Fruit fly (Drosophila melanogaster) whole organism, embryonic: ENCODE results near the gene pit.

Source experiments
- CG10366 ChIP-seq: fragments of 200-800 bp; sonication (Bioruptor generic); IDR thresholded peaks from 2 replicates; pipeline ENCODE4 v1.3.6; 2022; ENCODE audit warnings: missing biosample characterization, missing genetic modification characterization
- CG10431 ChIP-seq: fragments of 200-800 bp; sonication (Bioruptor generic); optimal IDR thresholded peaks from 3 replicates; lab custom pipeline; 2018; ENCODE audit warnings: missing biosample characterization, mild to moderate bottlenecking, missing genetic modification characterization
- CG11247 ChIP-seq: fragments of 200-800 bp; sonication (Bioruptor generic); IDR thresholded peaks from 2 replicates; pipeline ENCODE4 v1.3.6; 2022; ENCODE audit warnings: missing biosample characterization, missing genetic modification characterization
- CG13123 ChIP-seq: fragments of 200-800 bp; sonication (Bioruptor generic); optimal IDR thresholded peaks from 2 replicates; lab custom pipeline; 2016; ENCODE audit warnings: missing biosample characterization, missing genetic modification characterization
- CG13296 ChIP-seq: fragments of 200-800 bp; sonication (Bioruptor generic); optimal IDR thresholded peaks from 3 replicates; lab custom pipeline; 2018; ENCODE audit warnings: missing biosample characterization, mild to moderate bottlenecking, missing genetic modification characterization
- CG14050 ChIP-seq: fragments of 200-800 bp; sonication (Bioruptor generic); IDR thresholded peaks from 3 replicates; pipeline ENCODE4 v1.3.6; 2022; ENCODE audit warnings: missing biosample characterization, missing genetic modification characterization
- CG15073 ChIP-seq: fragments of 200-800 bp; sonication (Bioruptor generic); optimal IDR thresholded peaks from 2 replicates; lab custom pipeline; 2016; ENCODE audit warnings: missing biosample characterization, missing genetic modification characterization
- CG15514 ChIP-seq: fragments of 200-800 bp; sonication (Bioruptor generic); optimal IDR thresholded peaks from 3 replicates; lab custom pipeline; 2017; ENCODE audit warnings: missing biosample characterization, missing genetic modification characterization, mild to moderate bottlenecking, moderate library complexity, missing genetic modification reagents
- CG17361 ChIP-seq: fragments of 200-800 bp; sonication (Bioruptor generic); IDR thresholded peaks from 3 replicates; pipeline ENCODE4 v1.3.6; 2022; ENCODE audit warnings: missing biosample characterization, missing genetic modification characterization
- CG18476 ChIP-seq: fragments of 200-800 bp; sonication (Bioruptor generic); optimal IDR thresholded peaks from 2 replicates; lab custom pipeline; 2016; ENCODE audit warnings: missing biosample characterization, mild to moderate bottlenecking, missing genetic modification characterization
- CG18599 ChIP-seq: fragments of 200-800 bp; sonication (Bioruptor generic); optimal IDR thresholded peaks from 3 replicates; lab custom pipeline; 2017; ENCODE audit warnings: missing biosample characterization, missing genetic modification characterization, mild to moderate bottlenecking, moderate library complexity, missing genetic modification reagents
- CG2129 ChIP-seq: fragments of 200-800 bp; sonication (Bioruptor generic); IDR thresholded peaks from 2 replicates; pipeline ENCODE4 v1.3.6; 2022; ENCODE audit warnings: missing biosample characterization, missing genetic modification characterization; ENCODE audit not compliant: partially characterized antibody
- CG2199 ChIP-seq: fragments of 200-800 bp; sonication (Bioruptor generic); IDR thresholded peaks from 3 replicates; pipeline ENCODE4 v1.3.6; 2022; ENCODE audit warnings: missing biosample characterization, missing genetic modification characterization
- CG2678 ChIP-seq: fragments of 200-800 bp; sonication (Bioruptor generic); optimal IDR thresholded peaks from 3 replicates; lab custom pipeline; 2019; ENCODE audit warnings: missing biosample characterization, mild to moderate bottlenecking, missing genetic modification characterization, moderate library complexity
- CG2875 ChIP-seq: fragments of 200-800 bp; sonication (Bioruptor generic); optimal IDR thresholded peaks from 2 replicates; lab custom pipeline; 2017; ENCODE audit warnings: missing biosample characterization, mild to moderate bottlenecking, missing genetic modification characterization, missing genetic modification reagents
- CG2889 ChIP-seq: fragments of 200-800 bp; sonication (Bioruptor generic); IDR thresholded peaks from 3 replicates; pipeline ENCODE4 v1.3.6; 2022; ENCODE audit warnings: missing biosample characterization, missing genetic modification characterization
- CG3281 ChIP-seq: fragments of 200-800 bp; sonication (Bioruptor generic); optimal IDR thresholded peaks from 3 replicates; lab custom pipeline; 2017; ENCODE audit warnings: missing biosample characterization, mild to moderate bottlenecking, missing genetic modification characterization
- CG4328 ChIP-seq: fragments of 200-800 bp; sonication (Bioruptor generic); optimal IDR thresholded peaks from 3 replicates; lab custom pipeline; 2017; ENCODE audit warnings: missing biosample characterization, missing genetic modification reagents, missing genetic modification characterization
- CG6654 ChIP-seq: fragments of 200-800 bp; sonication (Bioruptor generic); optimal IDR thresholded peaks from 2 replicates; lab custom pipeline; 2017; ENCODE audit warnings: missing biosample characterization, mild to moderate bottlenecking, missing genetic modification characterization
- CG6854 ChIP-seq: fragments of 200-800 bp; sonication (Bioruptor generic); optimal IDR thresholded peaks from 3 replicates; lab custom pipeline; 2017; ENCODE audit warnings: missing biosample characterization, mild to moderate bottlenecking, missing genetic modification characterization
- CG7271 ChIP-seq: fragments of 200-800 bp; sonication (Bioruptor generic); optimal IDR thresholded peaks from 2 replicates; lab custom pipeline; 2018; ENCODE audit warnings: missing biosample characterization, mild to moderate bottlenecking, missing genetic modification characterization, moderate library complexity
- CG8944 ChIP-seq: fragments of 200-800 bp; sonication (Bioruptor generic); optimal IDR thresholded peaks from 3 replicates; lab custom pipeline; 2016; ENCODE audit warnings: missing biosample characterization, missing genetic modification characterization
- CG9817 ChIP-seq: fragments of 200-800 bp; sonication (Bioruptor generic); optimal IDR thresholded peaks from 2 replicates; lab custom pipeline; 2018; ENCODE audit warnings: missing biosample characterization, mild to moderate bottlenecking, missing genetic modification characterization, moderate library complexity
- CG9932 ChIP-seq: fragments of 200-800 bp; sonication (Bioruptor generic); IDR thresholded peaks from 2 replicates; pipeline ENCODE4 v1.3.6; 2022; ENCODE audit warnings: missing biosample characterization, missing genetic modification characterization
- D19B ChIP-seq: fragments of 200-800 bp; sonication (Bioruptor generic); optimal IDR thresholded peaks from 2 replicates; lab custom pipeline; 2017; ENCODE audit warnings: missing biosample characterization, mild to moderate bottlenecking, missing genetic modification characterization
- Doc2 ChIP-seq: fragments of 200-800 bp; sonication (Bioruptor generic); IDR thresholded peaks from 2 replicates; pipeline ENCODE4 v1.3.6; 2022; ENCODE audit warnings: missing biosample characterization, missing genetic modification characterization
- Fer2 ChIP-seq: fragments of 200-800 bp; sonication (Bioruptor generic); optimal IDR thresholded peaks from 2 replicates; lab custom pipeline; 2018; ENCODE audit warnings: missing biosample characterization, mild to moderate bottlenecking, missing genetic modification characterization, moderate library complexity
- Mad ChIP-seq: fragments of 200-800 bp; sonication (Bioruptor generic); optimal IDR thresholded peaks from 2 replicates; lab custom pipeline; 2016; ENCODE audit warnings: missing biosample characterization, missing genetic modification characterization
- NFAT ChIP-seq: fragments of 200-800 bp; sonication (Bioruptor generic); IDR thresholded peaks from 2 replicates; pipeline ENCODE4 v1.3.6; 2022; ENCODE audit warnings: missing biosample characterization, missing genetic modification characterization
- Sin3A ChIP-seq: fragments of >200 bp; optimal IDR thresholded peaks from 2 replicates; lab custom pipeline; 2018
- Sox100B ChIP-seq: fragments of 200-800 bp; sonication (Bioruptor generic); optimal IDR thresholded peaks from 3 replicates; lab custom pipeline; 2018; ENCODE audit warnings: missing biosample characterization, mild to moderate bottlenecking, missing genetic modification characterization
- Sry-δ ChIP-seq: fragments of 200-800 bp; sonication (Bioruptor generic); optimal IDR thresholded peaks from 2 replicates; lab custom pipeline; 2016; ENCODE audit warnings: missing biosample characterization, missing genetic modification characterization
- amos ChIP-seq: fragments of 200-800 bp; sonication (Bioruptor generic); IDR thresholded peaks from 2 replicates; pipeline ENCODE4 v1.3.6; 2022; ENCODE audit warnings: missing biosample characterization, missing genetic modification characterization; ENCODE audit not compliant: partially characterized antibody
- cad ChIP-seq: fragments of >200 bp; optimal IDR thresholded peaks from 2 replicates; lab custom pipeline; 2017; ENCODE audit warnings: missing biosample characterization, missing genetic modification characterization
- chm ChIP-seq: fragments of 200-800 bp; sonication (Bioruptor generic); IDR thresholded peaks from 2 replicates; pipeline ENCODE4 v1.3.6; 2022; ENCODE audit warnings: missing biosample characterization, missing genetic modification characterization
- corto ChIP-seq: fragments of 200-800 bp; sonication (Bioruptor generic); optimal IDR thresholded peaks from 2 replicates; lab custom pipeline; 2016; ENCODE audit warnings: missing biosample characterization, mild to moderate bottlenecking, missing genetic modification characterization, moderate library complexity
- danr ChIP-seq: fragments of 200-800 bp; sonication (Bioruptor generic); IDR thresholded peaks from 2 replicates; pipeline ENCODE4 v1.3.6; 2022; ENCODE audit warnings: missing biosample characterization, missing genetic modification characterization
- fd102C ChIP-seq: fragments of 200-800 bp; sonication (Bioruptor generic); optimal IDR thresholded peaks from 2 replicates; lab custom pipeline; 2018; ENCODE audit warnings: missing biosample characterization, mild to moderate bottlenecking, missing genetic modification characterization, moderate library complexity
- gem ChIP-seq: fragments of 200-800 bp; sonication (Bioruptor generic); optimal IDR thresholded peaks from 2 replicates; lab custom pipeline; 2019; ENCODE audit warnings: missing biosample characterization, mild to moderate bottlenecking, missing genetic modification characterization, moderate library complexity
- gsb-n ChIP-seq: fragments of 200-800 bp; sonication (Bioruptor generic); optimal IDR thresholded peaks from 3 replicates; lab custom pipeline; 2018; ENCODE audit warnings: missing biosample characterization, mild to moderate bottlenecking, missing genetic modification characterization
- pan ChIP-seq, 4 experiments: fragments of >200 bp in 3 of 4; fragments of 200-800 bp in 1 of 4; sonication (Bioruptor generic) in 1 of 4; optimal IDR thresholded peaks in 3 of 4; IDR thresholded peaks in 1 of 4; 2 replicates each; pipeline versions ENCODE4 v1.3.6 to Lab custom; 2017 to 2022; ENCODE audit warnings: missing biosample characterization in 2 of 4, missing genetic modification characterization in 2 of 4, mixed read lengths in 1 of 4
- pros ChIP-seq: fragments of 200-800 bp; sonication (Bioruptor generic); optimal IDR thresholded peaks from 3 replicates; lab custom pipeline; 2019; ENCODE audit warnings: missing biosample characterization, mild to moderate bottlenecking, missing genetic modification characterization, moderate library complexity
- so ChIP-seq: fragments of 200-800 bp; sonication (Bioruptor generic); IDR thresholded peaks from 3 replicates; pipeline ENCODE4 v1.3.6; 2022; ENCODE audit warnings: missing biosample characterization, missing genetic modification characterization
- sob ChIP-seq: fragments of 200-800 bp; sonication (Bioruptor generic); IDR thresholded peaks from 2 replicates; pipeline ENCODE4 v1.3.6; 2022; ENCODE audit warnings: missing biosample characterization, missing genetic modification characterization
- stc ChIP-seq: fragments of 200-800 bp; sonication (Bioruptor generic); IDR thresholded peaks from 2 replicates; pipeline ENCODE4 v1.3.6; 2022; ENCODE audit warnings: missing biosample characterization, missing genetic modification characterization
- trh ChIP-seq: fragments of 200-800 bp; sonication (Bioruptor generic); optimal IDR thresholded peaks from 2 replicates; lab custom pipeline; 2016; ENCODE audit warnings: missing biosample characterization, missing genetic modification characterization
- tx ChIP-seq: fragments of 200-800 bp; sonication (Bioruptor generic); optimal IDR thresholded peaks from 2 replicates; lab custom pipeline; 2016; ENCODE audit warnings: missing biosample characterization, missing genetic modification characterization
- vvl ChIP-seq: fragments of 200-800 bp; sonication (Bioruptor generic); IDR thresholded peaks from 2 replicates; pipeline ENCODE4 v1.3.6; 2022; ENCODE audit warnings: missing biosample characterization, missing genetic modification characterization
- wor ChIP-seq: fragments of 200-800 bp; sonication (Bioruptor generic); IDR thresholded peaks from 2 replicates; pipeline ENCODE4 v1.3.6; 2022; ENCODE audit warnings: missing biosample characterization, missing genetic modification characterization

pit gene

dm6 chr3R:22049134-22049796 lies 15.2 kb downstream of the pit start (continued):
- TF ChIP-seq NFAT (GFP tag; lab: Robert Waterston, UW) = peak; percentile 37; the same call in 1 of the 2 replicates
- peak; percentile 60 for TF ChIP-seq CG18476 (GFP tag; lab: Kevin White, UChicago)
- TF ChIP-seq Sry-δ = peak; percentile 32
- TF ChIP-seq Fer2 (tag; lab: Kevin White, UChicago) = peak; percentile 35
- TF ChIP-seq trh (GFP tag; lab: Kevin White, UChicago) = peak; percentile 32
- peak; percentile 85 for TF ChIP-seq sob (GFP tag; lab: Robert Waterston, UW)
- TF ChIP-seq CG7271 (tag; lab: Kevin White, UChicago) = no peak
- TF ChIP-seq Mad (GFP tag; lab: Kevin White, UChicago) = peak; percentile 52
- peak; percentile 66 for TF ChIP-seq tx (GFP tag; lab: Kevin White, UChicago)
- TF ChIP-seq CG2889 (GFP tag; lab: Robert Waterston, UW) = peak; percentile 46; the same call in 2 of the 3 replicates
- TF ChIP-seq cad (GFP tag; lab: Kevin White, UChicago) = no peak
- TF ChIP-seq CG9932 (GFP tag; lab: Robert Waterston, UW) = peak; percentile 72
- peak; percentile 16 for TF ChIP-seq CG6654 (GFP tag; lab: Kevin White, UChicago)
- peak; percentile 77 for TF ChIP-seq CG9817
- peak; percentile 88 for TF ChIP-seq chm (GFP tag; lab: Robert Waterston, UW)
- peak; percentile 8 for TF ChIP-seq pros (GFP tag; lab: Kevin White, UChicago)
- peak; percentile 65 for TF ChIP-seq CG8944 (GFP tag; lab: Kevin White, UChicago)
- peak; percentile 89 for TF ChIP-seq vvl (GFP tag; lab: Robert Waterston, UW)
- no peak for TF ChIP-seq CG15073 (GFP tag; lab: Kevin White, UChicago)
- no peak for TF ChIP-seq amos (GFP tag; lab: Robert Waterston, UW)
- TF ChIP-seq CG2875 = peak; percentile 72
- TF ChIP-seq gem (tag; lab: Kevin White, UChicago) = peak; percentile 89
- peak; percentile 36 for TF ChIP-seq CG13123 (GFP tag; lab: Kevin White, UChicago)
- no peak for TF ChIP-seq pan (optimal IDR thresholded peaks at IDR 0.05; lab: Kevin White, UChicago)
- peak in 1 of 2 experiments; percentile 87 for TF ChIP-seq pan (GFP tag; optimal IDR thresholded peaks at IDR 0.05 in 1 of 2, IDR thresholded peaks at IDR 0.05 in 1 of 2)
- peak; percentile 40 for TF ChIP-seq CG4328 (GFP tag; lab: Kevin White, UChicago)
- peak; percentile 75 for TF ChIP-seq stc (GFP tag; lab: Robert Waterston, UW)
- no peak for TF ChIP-seq fd102C
- peak; percentile 84 for TF ChIP-seq CG10366 (GFP tag; lab: Robert Waterston, UW)
- no peak for TF ChIP-seq Sin3A
- TF ChIP-seq Sox100B (GFP tag; lab: Kevin White, UChicago) = peak; percentile 61
- TF ChIP-seq CG10431 = peak; percentile 13
- no peak for TF ChIP-seq Doc2 (GFP tag; lab: Robert Waterston, UW)
- peak; percentile 67 for TF ChIP-seq gsb-n (tag; lab: Kevin White, UChicago)
- TF ChIP-seq CG2129 = no peak
- TF ChIP-seq CG18599 (GFP tag; lab: Kevin White, UChicago) = peak; percentile 92
- TF ChIP-seq D19B = peak; percentile 41
- TF ChIP-seq danr (GFP tag; lab: Robert Waterston, UW) = peak; percentile 59; the same call in 1 of the 2 replicates
- peak; percentile 82 for TF ChIP-seq so
- TF ChIP-seq CG17361 = peak; percentile 80
- peak; percentile 69 for TF ChIP-seq CG13296
- TF ChIP-seq CG14050 (GFP tag; lab: Robert Waterston, UW) = peak; percentile 77
- TF ChIP-seq wor = peak; percentile 70
- TF ChIP-seq corto (GFP tag; lab: Kevin White, UChicago) = no peak
- TF ChIP-seq CG2678 (tag; lab: Kevin White, UChicago) = peak; percentile 88
- peak; percentile 77 for TF ChIP-seq CG15514 (GFP tag; lab: Kevin White, UChicago)
- TF ChIP-seq CG11247 (GFP tag; lab: Robert Waterston, UW) = peak; percentile 66
- TF ChIP-seq CG3281 (GFP tag; lab: Kevin White, UChicago) = peak; percentile 71
- no peak; the same call in 2 of the 3 replicates for TF ChIP-seq CG2199 (GFP tag; lab: Robert Waterston, UW)
- peak; percentile 52 for TF ChIP-seq CG6854
